Worm (Caenorhabditis elegans) whole organism, L4 larva: ENCODE data around the gene taf-6.2.

ENCODE experiments used
- D1046.2 ChIP-seq: fragments of 200-800 bp; sonication (Bioruptor generic); IDR thresholded peaks from 2 replicates; pipeline ENCODE4 v1.3.6; 2022; ENCODE audit warnings: missing genetic modification characterization, missing compliant biosample characterization
- F10B5.3 ChIP-seq: sonication (generic microtip); optimal IDR thresholded peaks from 2 replicates; lab custom pipeline; 2016; ENCODE audit warnings: mild to moderate bottlenecking, missing genetic modification characterization, missing compliant biosample characterization
- F26F4.8 ChIP-seq: fragments of 200-800 bp; sonication (Bioruptor generic); conservative IDR thresholded peaks from 2 replicates; pipeline ENCODE4 v1.3.6; 2022; ENCODE audit warnings: missing genetic modification characterization, missing compliant biosample characterization
- T20F7.1 ChIP-seq: fragments of 200-800 bp; sonication (Bioruptor generic); optimal IDR thresholded peaks from 2 replicates; lab custom pipeline; 2018; ENCODE audit warnings: mild to moderate bottlenecking, missing genetic modification characterization, missing compliant biosample characterization
- Y5F2A.4 ChIP-seq: fragments of 200-800 bp; sonication (Bioruptor generic); optimal IDR thresholded peaks from 2 replicates; lab custom pipeline; 2018; ENCODE audit warnings: mild to moderate bottlenecking, missing genetic modification characterization, missing compliant biosample characterization
- Y75B8A.6 ChIP-seq: fragments of 200-800 bp; sonication (Bioruptor generic); IDR thresholded peaks from 2 replicates; pipeline ENCODE4 v1.3.6; 2022; ENCODE audit warnings: missing genetic modification reagents, missing genetic modification characterization, missing compliant biosample characterization
- ZK337.2 ChIP-seq: fragments of 200-800 bp; sonication (Bioruptor generic); IDR thresholded peaks from 2 replicates; pipeline ENCODE4 v1.3.6; 2022; ENCODE audit warnings: missing genetic modification reagents, missing genetic modification characterization, missing compliant biosample characterization
- aha-1 ChIP-seq: fragments of 150-350 bp; peaks from one replicate; lab custom pipeline; 2014; ENCODE audit warnings: missing biosample characterization, missing genetic modification characterization
- ama-1 ChIP-seq: fragments of 150-350 bp; optimal IDR thresholded peaks from 2 replicates; lab custom pipeline; 2014; ENCODE audit warnings: inconsistent platforms, mixed read lengths
- ceh-20 ChIP-seq: fragments of 200-800 bp; sonication (Bioruptor generic); IDR thresholded peaks from 2 replicates; pipeline ENCODE4 v1.3.6; 2022; ENCODE audit warnings: missing genetic modification reagents, missing genetic modification characterization, missing compliant biosample characterization
- ceh-28 ChIP-seq: fragments of 150-350 bp; optimal IDR thresholded peaks from 2 replicates; lab custom pipeline; 2014; ENCODE audit warnings: missing biosample characterization, missing genetic modification reagents, missing genetic modification characterization
- ceh-44 ChIP-seq: fragments of 200-800 bp; sonication (Bioruptor generic); IDR thresholded peaks from 2 replicates; pipeline ENCODE4 v1.3.6; 2022; ENCODE audit warnings: missing genetic modification reagents, missing genetic modification characterization, missing compliant biosample characterization
- ceh-62 ChIP-seq: sonication (generic microtip); optimal IDR thresholded peaks from 2 replicates; lab custom pipeline; 2017; ENCODE audit warnings: missing biosample characterization, missing genetic modification characterization
- ceh-82 ChIP-seq: sonication (generic microtip); optimal IDR thresholded peaks from 2 replicates; lab custom pipeline; 2017; ENCODE audit warnings: missing biosample characterization, missing genetic modification characterization
- ctbp-1 ChIP-seq: fragments of 200-800 bp; sonication (Bioruptor generic); IDR thresholded peaks from 2 replicates; pipeline ENCODE4 v1.3.6; 2022; ENCODE audit warnings: missing genetic modification reagents, missing genetic modification characterization, missing compliant biosample characterization
- daf-16 ChIP-seq, 3 experiments: sonication (generic microtip); optimal IDR thresholded peaks; 2 replicates each; lab custom pipeline; 2016 to 2017; ENCODE audit warnings: missing genetic modification characterization in 3 of 3, missing genetic modification reagents in 3 of 3, mild to moderate bottlenecking in 2 of 3, missing compliant biosample characterization in 2 of 3, missing biosample characterization in 1 of 3, moderate library complexity in 1 of 3
- dmd-8 ChIP-seq: fragments of 200-800 bp; sonication (Bioruptor generic); IDR thresholded peaks from 2 replicates; pipeline ENCODE4 v1.3.6; 2022; ENCODE audit warnings: missing genetic modification characterization, missing compliant biosample characterization
- dmd-9 ChIP-seq: fragments of 200-800 bp; sonication (Bioruptor generic); IDR thresholded peaks from 2 replicates; pipeline ENCODE4 v1.3.6; 2022; ENCODE audit warnings: missing genetic modification reagents, missing genetic modification characterization, missing compliant biosample characterization
- duxl-1 ChIP-seq: sonication (generic microtip); optimal IDR thresholded peaks from 2 replicates; lab custom pipeline; 2016; ENCODE audit warnings: mild to moderate bottlenecking, missing genetic modification characterization, moderate library complexity, missing compliant biosample characterization; ENCODE audit not compliant: poor library complexity
- egl-27 ChIP-seq: sonication (generic microtip); optimal IDR thresholded peaks from 3 replicates; lab custom pipeline; 2017; ENCODE audit warnings: missing biosample characterization, missing genetic modification reagents, missing genetic modification characterization
- fos-1 ChIP-seq: fragments of 150-350 bp; optimal IDR thresholded peaks from 2 replicates; lab custom pipeline; 2014; ENCODE audit warnings: missing biosample characterization, missing genetic modification characterization
- hif-1 ChIP-seq, 2 experiments: sonication (generic microtip); optimal IDR thresholded peaks; 2 replicates each; lab custom pipeline; 2016 to 2017; ENCODE audit warnings: missing compliant biosample characterization in 2 of 2, missing genetic modification characterization in 2 of 2, missing genetic modification reagents in 2 of 2, missing genotype in 2 of 2, mild to moderate bottlenecking in 1 of 2
- lin-15B ChIP-seq: fragments of 150-350 bp; sonication (generic microtip); optimal IDR thresholded peaks from 3 replicates; lab custom pipeline; 2014; ENCODE audit warnings: missing biosample characterization, missing genetic modification characterization
- lin-38 ChIP-seq: fragments of 200-800 bp; sonication (Bioruptor generic); IDR thresholded peaks from 2 replicates; pipeline ENCODE4 v1.3.6; 2022; ENCODE audit warnings: missing genetic modification reagents, missing genetic modification characterization, missing compliant biosample characterization
- lir-3 ChIP-seq: sonication (generic microtip); optimal IDR thresholded peaks from 2 replicates; lab custom pipeline; 2016; ENCODE audit warnings: mild to moderate bottlenecking, missing genetic modification characterization, missing compliant biosample characterization
- madf-9 ChIP-seq: fragments of 200-800 bp; sonication (Bioruptor generic); conservative IDR thresholded peaks from 2 replicates; pipeline ENCODE4 v1.3.6; 2022; ENCODE audit warnings: missing genetic modification reagents, missing genetic modification characterization, missing compliant biosample characterization
- mep-1 ChIP-seq: fragments of 150-350 bp; sonication (generic microtip); optimal IDR thresholded peaks from 3 replicates; lab custom pipeline; 2014; ENCODE audit warnings: missing biosample characterization, missing genetic modification characterization
- mes-2 ChIP-seq: sonication (generic microtip); optimal IDR thresholded peaks from 2 replicates; lab custom pipeline; 2016; ENCODE audit warnings: missing genotype, mild to moderate bottlenecking, missing genetic modification characterization, missing compliant biosample characterization; ENCODE audit not compliant: poor library complexity, severe bottlenecking
- mxl-2 ChIP-seq: fragments of 200-800 bp; sonication (Bioruptor generic); conservative IDR thresholded peaks from 2 replicates; pipeline ENCODE4 v1.3.6; 2022; ENCODE audit warnings: missing genetic modification reagents, missing genetic modification characterization, missing compliant biosample characterization
- mxl-3 ChIP-seq: fragments of 200-800 bp; sonication (Bioruptor generic); optimal IDR thresholded peaks from 2 replicates; lab custom pipeline; 2018; ENCODE audit warnings: mild to moderate bottlenecking, missing genetic modification characterization, missing compliant biosample characterization
- nhr-102 ChIP-seq: sonication (generic microtip); optimal IDR thresholded peaks from 2 replicates; lab custom pipeline; 2016; ENCODE audit warnings: mild to moderate bottlenecking, missing genetic modification characterization, moderate library complexity, missing compliant biosample characterization
- nhr-11 ChIP-seq: fragments of 150-350 bp; optimal IDR thresholded peaks from 2 replicates; lab custom pipeline; 2014; ENCODE audit warnings: missing biosample characterization, missing genetic modification characterization
- nhr-76 ChIP-seq: fragments of 150-350 bp; optimal IDR thresholded peaks from 2 replicates; lab custom pipeline; 2014; ENCODE audit warnings: missing biosample characterization, missing genetic modification characterization
- nhr-77 ChIP-seq: fragments of 150-350 bp; optimal IDR thresholded peaks from 2 replicates; lab custom pipeline; 2014; ENCODE audit warnings: missing biosample characterization, missing genetic modification characterization
- pha-4 ChIP-seq, 2 experiments: fragments of 150-350 bp in 1 of 2; fragments of 200-800 bp in 1 of 2; sonication (Bioruptor generic) in 1 of 2; IDR thresholded peaks in 1 of 2; optimal IDR thresholded peaks in 1 of 2; 2 replicates each; pipeline versions ENCODE4 v1.3.6 to Lab custom; 2014 to 2022; ENCODE audit warnings: missing genetic modification characterization in 2 of 2, missing genetic modification reagents in 2 of 2, missing biosample characterization in 1 of 2, missing compliant biosample characterization in 1 of 2
- php-3 ChIP-seq: fragments of 200-800 bp; sonication (Bioruptor generic); IDR thresholded peaks from 2 replicates; pipeline ENCODE4 v1.3.6; 2022; ENCODE audit warnings: missing genetic modification reagents, missing genetic modification characterization, missing compliant biosample characterization
- set-16 ChIP-seq: fragments of 200-800 bp; sonication (Bioruptor generic); IDR thresholded peaks from 2 replicates; pipeline ENCODE4 v1.3.6; 2022; ENCODE audit warnings: missing genetic modification reagents, missing genetic modification characterization, missing compliant biosample characterization
- unc-130 ChIP-seq: sonication (generic microtip); optimal IDR thresholded peaks from 2 replicates; lab custom pipeline; 2016; ENCODE audit warnings: missing genetic modification reagents, missing genetic modification characterization, missing compliant biosample characterization
- zag-1 ChIP-seq: fragments of 150-350 bp; optimal IDR thresholded peaks from 2 replicates; lab custom pipeline; 2014; ENCODE audit warnings: missing biosample characterization, missing genetic modification characterization
- zfp-2 ChIP-seq: sonication (generic microtip); optimal IDR thresholded peaks from 2 replicates; lab custom pipeline; 2016; ENCODE audit warnings: mild to moderate bottlenecking, missing genetic modification characterization, missing compliant biosample characterization
- zip-2 ChIP-seq: fragments of 150-350 bp; optimal IDR thresholded peaks from 2 replicates; lab custom pipeline; 2014; ENCODE audit warnings: missing biosample characterization, missing genetic modification characterization
- ztf-11 ChIP-seq: fragments of 150-350 bp; optimal IDR thresholded peaks from 2 replicates; lab custom pipeline; 2014; ENCODE audit warnings: missing biosample characterization, missing genetic modification characterization

The taf-6.2 gene

DNA sequence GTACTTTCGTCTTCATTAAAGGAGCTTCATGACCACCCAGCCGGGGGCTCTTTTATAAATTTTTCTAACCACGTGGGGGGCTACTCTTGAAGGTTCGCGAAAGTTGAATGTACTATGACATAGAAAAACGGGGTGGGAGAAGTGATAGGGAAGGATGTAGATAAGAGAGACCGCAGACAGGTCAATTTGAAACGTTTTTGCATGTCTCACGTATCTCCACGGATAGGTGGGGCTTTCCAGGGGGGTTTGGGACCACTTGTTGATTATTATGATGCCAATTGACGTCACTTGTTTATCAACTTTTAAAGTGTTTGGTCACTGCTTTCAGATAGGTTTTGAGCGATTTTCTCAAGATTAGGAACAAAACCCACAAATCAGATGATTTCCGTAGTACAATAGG, 47.0 kb downstream of the taf-6.2 start (continued):
- TF ChIP-seq duxl-1 (tag; lab: Kevin White, UChicago) = peak; percentile 9
- TF ChIP-seq ceh-20 = no peak
- peak in 1 of 2 experiments; percentile 86 for TF ChIP-seq daf-16 (GFP tag; optimal IDR thresholded peaks at IDR 0.05; lab: Kevin White, UChicago)
- peak; percentile 35 for TF ChIP-seq daf-16 (tag; optimal IDR thresholded peaks at IDR 0.05; lab: Kevin White, UChicago)
- TF ChIP-seq fos-1 (tag; lab: Kevin White, UChicago) = no peak
- TF ChIP-seq zag-1 (tag; lab: Kevin White, UChicago) = no peak
- TF ChIP-seq mep-1 = no peak
- no peak for TF ChIP-seq Y75B8A.6 (GFP tag; lab: Robert Waterston, UW)
- TF ChIP-seq zip-2 (tag; lab: Kevin White, UChicago) = no peak
- no peak for TF ChIP-seq php-3 (GFP tag; lab: Robert Waterston, UW)
- no peak for TF ChIP-seq mes-2 (tag; lab: Kevin White, UChicago)
- no peak for TF ChIP-seq nhr-76 (tag; lab: Kevin White, UChicago)
- no peak for TF ChIP-seq nhr-102

DNA sequence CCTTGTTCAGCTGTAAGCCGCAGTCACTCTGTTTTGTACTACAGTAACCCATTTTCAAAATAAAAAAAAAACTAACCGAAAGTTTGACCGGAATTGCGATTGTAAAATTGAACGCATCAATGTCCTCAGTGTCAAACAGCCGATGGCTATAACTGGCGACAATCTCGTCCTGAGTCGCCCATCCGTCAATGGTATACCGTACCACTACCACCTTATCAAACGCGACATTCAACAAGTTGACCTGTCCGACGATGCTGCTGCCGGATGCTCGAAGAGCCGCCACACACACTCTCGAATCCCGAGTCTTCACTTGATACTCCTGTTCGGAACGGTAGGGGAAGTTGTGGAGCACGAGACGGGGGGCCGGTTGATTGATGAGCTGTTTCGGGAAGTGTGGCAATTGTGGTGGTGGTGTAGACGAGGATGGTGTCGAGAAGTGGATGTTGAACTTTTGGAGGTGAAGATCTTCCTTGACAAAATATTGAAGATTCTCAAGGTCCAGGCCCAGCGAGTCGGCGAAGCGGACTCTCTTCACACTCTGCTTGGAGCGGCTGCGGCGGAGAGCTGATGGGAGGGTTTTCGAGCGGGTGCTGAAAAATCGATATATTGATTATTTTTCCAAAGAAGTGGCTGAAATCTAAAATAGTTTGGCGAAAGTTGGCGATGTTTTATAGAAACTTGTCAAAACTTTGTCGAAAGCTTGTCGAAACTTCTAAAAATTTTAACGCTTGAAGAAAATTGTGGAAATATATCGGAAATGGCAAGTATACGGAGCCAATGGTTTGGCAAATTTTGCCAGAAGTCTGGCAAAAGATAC, 48.0 kb downstream of the taf-6.2 start:
- TF ChIP-seq nhr-76 (tag; lab: Kevin White, UChicago) (no peak), pha-4 (GFP tag; IDR thresholded peaks at IDR 0.05; lab: Robert Waterston, UW) (no peak), pha-4 (tag; optimal IDR thresholded peaks at IDR 0.05; lab: Kevin White, UChicago) (no peak), ZK337.2 (no peak), ceh-62 (tag; lab: Kevin White, UChicago) (no peak), madf-9 (no peak), hif-1 (tag; optimal IDR thresholded peaks at IDR 0.05; lab: Kevin White, UChicago) (no peak), T20F7.1 (no peak), lin-15B (tag; lab: Kevin White, UChicago) (no peak), nhr-11 (no peak), set-16 (GFP tag; lab: Robert Waterston, UW) (peak; percentile 63), Y75B8A.6 (GFP tag; lab: Robert Waterston, UW) (no peak), ceh-82 (tag; lab: Kevin White, UChicago) (no peak), ceh-20 (no peak), dmd-8 (GFP tag; lab: Robert Waterston, UW) (no peak), D1046.2 (GFP tag; lab: Robert Waterston, UW) (0 out of 2 replicates have a peak, but pooled peaks have one; percentile 33), ztf-11 (tag; lab: Kevin White, UChicago) (no peak), lin-38 (GFP tag; lab: Robert Waterston, UW) (0 out of 2 replicates have a peak, but pooled peaks have one; percentile 6), F26F4.8 (GFP tag; lab: Robert Waterston, UW) (no peak), nhr-77 (tag; lab: Kevin White, UChicago) (no peak), unc-130 (no peak), ctbp-1 (no peak), F10B5.3 (tag; lab: Kevin White, UChicago) (no peak), aha-1 (peak; percentile 79), fos-1 (tag; lab: Kevin White, UChicago) (no peak), php-3 (GFP tag; lab: Robert Waterston, UW) (no peak), ceh-28 (tag; lab: Kevin White, UChicago) (peak; percentile 73), ceh-44 (GFP tag; lab: Robert Waterston, UW) (no peak), ama-1 (lab: Kevin White, UChicago) (peak; percentile 44), zfp-2 (tag; lab: Kevin White, UChicago) (no peak), lir-3 (no peak), Y5F2A.4 (GFP tag; lab: Kevin White, UChicago) (no peak), dmd-9 (GFP tag; lab: Robert Waterston, UW) (no peak), mxl-3 (GFP tag; lab: Kevin White, UChicago) (peak; percentile 1), mes-2 (tag; lab: Kevin White, UChicago) (no peak), egl-27 (tag; lab: Kevin White, UChicago) (no peak), mxl-2 (GFP tag; lab: Robert Waterston, UW) (no peak)
